Worm (Caenorhabditis elegans) whole organism, L4 larva: ENCODE measurements around the gene ckb-4.

Experiments used
- ceh-82 ChIP-seq: sonication (generic microtip); optimal IDR thresholded peaks from 2 replicates; lab custom pipeline; 2017; ENCODE audit warnings: missing biosample characterization, missing genetic modification characterization
- egl-27 ChIP-seq: sonication (generic microtip); optimal IDR thresholded peaks from 3 replicates; lab custom pipeline; 2017; ENCODE audit warnings: missing biosample characterization, missing genetic modification reagents, missing genetic modification characterization
- snpc-4 ChIP-seq: fragments of 150-350 bp; optimal IDR thresholded peaks from 2 replicates; lab custom pipeline; 2014; ENCODE audit warnings: missing biosample characterization, missing genetic modification characterization
- unc-39 ChIP-seq: sonication (generic microtip); optimal IDR thresholded peaks from 2 replicates; lab custom pipeline; 2017; ENCODE audit warnings: missing biosample characterization, missing genetic modification characterization

- no peak for TF ChIP-seq egl-27 (tag; lab: Kevin White, UChicago)
- no peak for TF ChIP-seq unc-39 (tag; lab: Kevin White, UChicago)
- TF ChIP-seq snpc-4: no peak
- TF ChIP-seq ceh-82 (tag; lab: Kevin White, UChicago): no peak
These were observed at the start of gene ckb-4 for ce11 chrV:2109295-2109694.
